Fruit fly (Drosophila melanogaster) whole organism, embryonic: ENCODE results near the gene CG14851.

ENCODE experiments used
- Asciz ChIP-seq: fragments of 200-800 bp; sonication (Bioruptor generic); optimal IDR thresholded peaks from 2 replicates; lab custom pipeline; 2017; ENCODE audit warnings: missing biosample characterization, mild to moderate bottlenecking, missing genetic modification characterization, missing genetic modification reagents
- Bteb2 ChIP-seq: fragments of 200-800 bp; sonication (Bioruptor generic); optimal IDR thresholded peaks from 2 replicates; lab custom pipeline; 2016; ENCODE audit warnings: missing biosample characterization, missing genetic modification characterization
- CG10979 ChIP-seq: fragments of 200-800 bp; sonication (Bioruptor generic); optimal IDR thresholded peaks from 2 replicates; lab custom pipeline; 2018; ENCODE audit warnings: missing biosample characterization, mild to moderate bottlenecking, missing genetic modification characterization, moderate library complexity
- CG11504 ChIP-seq: fragments of 200-800 bp; sonication (Bioruptor generic); optimal IDR thresholded peaks from 3 replicates; lab custom pipeline; 2019; ENCODE audit warnings: missing biosample characterization, mild to moderate bottlenecking, missing genetic modification characterization, moderate library complexity
- CG12391 ChIP-seq: fragments of 200-800 bp; sonication (Bioruptor generic); optimal IDR thresholded peaks from 3 replicates; lab custom pipeline; 2018; ENCODE audit warnings: missing biosample characterization, mild to moderate bottlenecking, missing genetic modification characterization, moderate library complexity
- CG13424 ChIP-seq: fragments of 200-800 bp; sonication (Bioruptor generic); optimal IDR thresholded peaks from 2 replicates; lab custom pipeline; 2019; ENCODE audit warnings: missing biosample characterization, mild to moderate bottlenecking, missing genetic modification characterization, moderate library complexity
- CG14667 ChIP-seq: fragments of 200-800 bp; sonication (Bioruptor generic); IDR thresholded peaks from 2 replicates; pipeline ENCODE4 v1.3.6; 2022; ENCODE audit warnings: missing biosample characterization, missing genetic modification characterization
- CG15269 ChIP-seq: fragments of 200-800 bp; sonication (Bioruptor generic); optimal IDR thresholded peaks from 2 replicates; lab custom pipeline; 2018; ENCODE audit warnings: missing biosample characterization, mild to moderate bottlenecking, missing genetic modification characterization, moderate library complexity
- CG17359 ChIP-seq: fragments of 200-800 bp; sonication (Bioruptor generic); optimal IDR thresholded peaks from 3 replicates; lab custom pipeline; 2018; ENCODE audit warnings: missing biosample characterization, mild to moderate bottlenecking, missing genetic modification characterization, moderate library complexity
- CG18262 ChIP-seq: fragments of 200-800 bp; optimal IDR thresholded peaks from 3 replicates; lab custom pipeline; 2019; ENCODE audit warnings: missing biosample characterization, mild to moderate bottlenecking, missing genetic modification characterization, moderate library complexity
- CG2678 ChIP-seq: fragments of 200-800 bp; sonication (Bioruptor generic); optimal IDR thresholded peaks from 3 replicates; lab custom pipeline; 2019; ENCODE audit warnings: missing biosample characterization, mild to moderate bottlenecking, missing genetic modification characterization, moderate library complexity
- CG2712 ChIP-seq: fragments of 200-800 bp; optimal IDR thresholded peaks from 3 replicates; lab custom pipeline; 2019; ENCODE audit warnings: missing biosample characterization, mild to moderate bottlenecking, missing genetic modification characterization, moderate library complexity
- CG31388 ChIP-seq: fragments of 200-800 bp; sonication (Bioruptor generic); optimal IDR thresholded peaks from 2 replicates; lab custom pipeline; 2016; ENCODE audit warnings: missing biosample characterization, missing genetic modification characterization
- CG3163 ChIP-seq: fragments of 200-800 bp; sonication (Bioruptor generic); optimal IDR thresholded peaks from 3 replicates; lab custom pipeline; 2016; ENCODE audit warnings: missing biosample characterization, missing genetic modification characterization
- CG3838 ChIP-seq: fragments of 200-800 bp; sonication (Bioruptor generic); optimal IDR thresholded peaks from 3 replicates; lab custom pipeline; 2016; ENCODE audit warnings: missing biosample characterization, missing genetic modification characterization
- CG3847 ChIP-seq: fragments of 200-800 bp; sonication (Bioruptor generic); IDR thresholded peaks from 2 replicates; pipeline ENCODE4 v1.3.6; 2022; ENCODE audit warnings: missing biosample characterization, missing genetic modification characterization
- CG8388 ChIP-seq: fragments of 200-800 bp; sonication (Bioruptor generic); optimal IDR thresholded peaks from 2 replicates; lab custom pipeline; 2019; ENCODE audit warnings: missing biosample characterization, mild to moderate bottlenecking, missing genetic modification characterization, moderate library complexity
- Dfd ChIP-seq, 2 experiments: fragments of >200 bp; optimal IDR thresholded peaks; 2 replicates each; lab custom pipeline; 2017; ENCODE audit warnings: missing biosample characterization in 2 of 2, missing genetic modification characterization in 2 of 2
- H15 ChIP-seq: fragments of 200-800 bp; sonication (Bioruptor generic); IDR thresholded peaks from 3 replicates; pipeline ENCODE4 v1.3.6; 2022; ENCODE audit warnings: missing biosample characterization, missing genetic modification characterization
- Max ChIP-seq: fragments of 200-800 bp; sonication (Bioruptor generic); optimal IDR thresholded peaks from 2 replicates; lab custom pipeline; 2016; ENCODE audit warnings: missing biosample characterization, mild to moderate bottlenecking, missing genetic modification characterization
- Med ChIP-seq: fragments of 200-800 bp; sonication (Bioruptor generic); peaks from one replicate; lab custom pipeline; 2016; ENCODE audit warnings: missing biosample characterization, missing genetic modification characterization, mild to moderate bottlenecking, inconsistent platforms, moderate library complexity
- Meics ChIP-seq: fragments of 200-800 bp; sonication (Bioruptor generic); optimal IDR thresholded peaks from 2 replicates; lab custom pipeline; 2017; ENCODE audit warnings: missing biosample characterization, mild to moderate bottlenecking, missing genetic modification characterization
- Oli ChIP-seq: fragments of 200-800 bp; sonication (Bioruptor generic); optimal IDR thresholded peaks from 2 replicates; lab custom pipeline; 2018; ENCODE audit warnings: missing biosample characterization, mild to moderate bottlenecking, missing genetic modification characterization, moderate library complexity
- PHDP ChIP-seq: fragments of 200-800 bp; sonication (Bioruptor generic); optimal IDR thresholded peaks from 3 replicates; lab custom pipeline; 2018; ENCODE audit warnings: missing biosample characterization, mild to moderate bottlenecking, missing genetic modification characterization, moderate library complexity
- Sox102F ChIP-seq: fragments of 200-800 bp; sonication (Bioruptor generic); optimal IDR thresholded peaks from 2 replicates; lab custom pipeline; 2018; ENCODE audit warnings: missing biosample characterization, mild to moderate bottlenecking, missing genetic modification characterization, moderate library complexity
- Trl ChIP-seq, 3 experiments: fragments of >200 bp in 2 of 3; fragments of 200-800 bp in 1 of 3; sonication (Bioruptor generic) in 1 of 3; optimal IDR thresholded peaks; 2 replicates in 1 of 3; 3 replicates in 2 of 3; lab custom pipeline; 2016 to 2017; ENCODE audit warnings: missing biosample characterization in 1 of 3, missing genetic modification characterization in 1 of 3
- bsh ChIP-seq, 2 experiments: fragments of 200-800 bp; sonication (Bioruptor generic); optimal IDR thresholded peaks; 2 replicates each; lab custom pipeline; 2017 to 2018; ENCODE audit warnings: mild to moderate bottlenecking in 2 of 2, missing biosample characterization in 2 of 2, missing genetic modification characterization in 2 of 2, moderate library complexity in 1 of 2
- cg ChIP-seq: fragments of 200-800 bp; sonication (Bioruptor generic); optimal IDR thresholded peaks from 3 replicates; lab custom pipeline; 2019; ENCODE audit warnings: missing biosample characterization, mild to moderate bottlenecking, missing genetic modification characterization, moderate library complexity
- gcm ChIP-seq: fragments of 200-800 bp; sonication (Bioruptor generic); optimal IDR thresholded peaks from 2 replicates; lab custom pipeline; 2019; ENCODE audit warnings: missing biosample characterization, mild to moderate bottlenecking, missing genetic modification characterization, moderate library complexity
- gem ChIP-seq: fragments of 200-800 bp; sonication (Bioruptor generic); optimal IDR thresholded peaks from 2 replicates; lab custom pipeline; 2019; ENCODE audit warnings: missing biosample characterization, mild to moderate bottlenecking, missing genetic modification characterization, moderate library complexity
- grau ChIP-seq: fragments of 200-800 bp; optimal IDR thresholded peaks from 3 replicates; lab custom pipeline; 2019; ENCODE audit warnings: missing biosample characterization, mild to moderate bottlenecking, missing genetic modification characterization, moderate library complexity
- gsb ChIP-seq: fragments of 200-800 bp; sonication (Bioruptor generic); IDR thresholded peaks from 2 replicates; pipeline ENCODE4 v1.3.6; 2022; ENCODE audit warnings: missing biosample characterization, missing genetic modification characterization
- inv ChIP-seq: fragments of 200-800 bp; sonication (Bioruptor generic); IDR thresholded peaks from 2 replicates; pipeline ENCODE4 v1.3.6; 2022; ENCODE audit warnings: missing biosample characterization, missing genetic modification characterization; ENCODE audit not compliant: partially characterized antibody
- ken ChIP-seq: fragments of 200-800 bp; sonication (Bioruptor generic); IDR thresholded peaks from 3 replicates; pipeline ENCODE4 v1.3.6; 2022; ENCODE audit warnings: missing biosample characterization, missing genetic modification characterization
- lov ChIP-seq, 2 experiments: fragments of 200-800 bp in 1 of 2; fragments of >200 bp in 1 of 2; sonication (Bioruptor generic) in 1 of 2; IDR thresholded peaks in 1 of 2; optimal IDR thresholded peaks in 1 of 2; 2 replicates in 1 of 2; 3 replicates in 1 of 2; pipeline versions ENCODE4 v1.3.6 to Lab custom; 2017 to 2022; ENCODE audit warnings: missing biosample characterization in 1 of 2, missing genetic modification characterization in 1 of 2
- mld ChIP-seq: fragments of 200-800 bp; sonication (Bioruptor generic); IDR thresholded peaks from 3 replicates; pipeline ENCODE4 v1.3.6; 2022; ENCODE audit warnings: missing biosample characterization, missing genetic modification characterization; ENCODE audit not compliant: partially characterized antibody
- odd ChIP-seq: fragments of 200-800 bp; sonication (Bioruptor generic); optimal IDR thresholded peaks from 2 replicates; lab custom pipeline; 2017; ENCODE audit warnings: missing biosample characterization, mild to moderate bottlenecking, missing genetic modification characterization
- pnt ChIP-seq: fragments of 200-800 bp; sonication (Bioruptor generic); optimal IDR thresholded peaks from 3 replicates; lab custom pipeline; 2016; ENCODE audit warnings: missing biosample characterization, missing genetic modification characterization
- run ChIP-seq: fragments of 200-800 bp; sonication (Bioruptor generic); optimal IDR thresholded peaks from 3 replicates; lab custom pipeline; 2018; ENCODE audit warnings: missing biosample characterization, mild to moderate bottlenecking, missing genetic modification characterization
- sd ChIP-seq: fragments of 200-800 bp; sonication (Bioruptor generic); optimal IDR thresholded peaks from 3 replicates; lab custom pipeline; 2018; ENCODE audit warnings: missing biosample characterization, mild to moderate bottlenecking, missing genetic modification characterization, moderate library complexity
- sens ChIP-seq: fragments of 200-800 bp; sonication (Bioruptor generic); peaks from one replicate; lab custom pipeline; 2016; ENCODE audit warnings: missing biosample characterization, missing genetic modification characterization
- unpg ChIP-seq: fragments of 200-800 bp; sonication (Bioruptor generic); optimal IDR thresholded peaks from 3 replicates; lab custom pipeline; 2018; ENCODE audit warnings: missing biosample characterization, mild to moderate bottlenecking, missing genetic modification characterization, moderate library complexity

CG14851 gene

dm6 chr3R:14577803-14578493 is 15.8 kb downstream of the CG14851 start (continued):
- peak; percentile 35 for TF ChIP-seq CG13424 (tag; lab: Kevin White, UChicago)
- TF ChIP-seq odd (GFP tag; lab: Kevin White, UChicago), result peak; percentile 18
- TF ChIP-seq Med (GFP tag; lab: Kevin White, UChicago), result no peak
- no peak for TF ChIP-seq gsb
- peak in 1 of 2 experiments; percentile 54 for TF ChIP-seq Dfd (GFP tag; optimal IDR thresholded peaks at IDR 0.05; lab: Kevin White, UChicago)
- no peak for TF ChIP-seq run (tag; lab: Kevin White, UChicago)
- peak; percentile 10 for TF ChIP-seq CG8388
- peak; percentile 39 for TF ChIP-seq unpg (GFP tag; lab: Kevin White, UChicago)
- no peak for TF ChIP-seq CG14667
- TF ChIP-seq CG2712 (tag; lab: Kevin White, UChicago), result peak; percentile 41
- peak; percentile 50 for TF ChIP-seq CG2678 (tag; lab: Kevin White, UChicago)
- peak; percentile 51 for TF ChIP-seq Oli (tag; lab: Kevin White, UChicago)
- TF ChIP-seq CG10979 (tag; lab: Kevin White, UChicago), result peak; percentile 14
- peak; percentile 63 for TF ChIP-seq gem
- peak; percentile 41 for TF ChIP-seq CG17359 (tag; lab: Kevin White, UChicago)
- TF ChIP-seq bsh (GFP tag; optimal IDR thresholded peaks at IDR 0.05; lab: Kevin White, UChicago), result peak in 1 of 2 experiments; percentile 30
- no peak for TF ChIP-seq pnt (GFP tag; lab: Kevin White, UChicago)
- TF ChIP-seq CG18262 (tag; lab: Kevin White, UChicago), result peak; percentile 44
- TF ChIP-seq CG12391, result peak; percentile 37
- peak; percentile 38 for TF ChIP-seq cg (GFP tag; lab: Kevin White, UChicago)
- 0 out of 3 replicates have a peak, but pooled peaks have one; percentile 34 for TF ChIP-seq mld (GFP tag; lab: Robert Waterston, UW)
- peak; percentile 26 for TF ChIP-seq PHDP (tag; lab: Kevin White, UChicago)
- TF ChIP-seq CG31388 (GFP tag; lab: Kevin White, UChicago), result no peak
- TF ChIP-seq grau (tag; lab: Kevin White, UChicago), result peak; percentile 44
- no peak for TF ChIP-seq CG3838 (GFP tag; lab: Kevin White, UChicago)
- TF ChIP-seq CG15269 (tag; lab: Kevin White, UChicago), result peak; percentile 29
- 0 out of 3 replicates have a peak, but pooled peaks have one; percentile 9 for TF ChIP-seq H15
- peak; percentile 57 for TF ChIP-seq Sox102F (GFP tag; lab: Kevin White, UChicago)
- peak; percentile 18 for TF ChIP-seq gcm
- 0 out of 2 replicates have a peak, but pooled peaks have one; percentile 6 for TF ChIP-seq CG3847 (GFP tag; lab: Robert Waterston, UW)
- no peak for TF ChIP-seq Bteb2
- no peak for TF ChIP-seq ken
- TF ChIP-seq CG11504, result peak; percentile 45
- peak; percentile 61 for TF ChIP-seq sens
- TF ChIP-seq Max (GFP tag; lab: Kevin White, UChicago), result no peak
- peak; percentile 5 for TF ChIP-seq Meics
- TF ChIP-seq lov (optimal IDR thresholded peaks at IDR 0.05; lab: Kevin White, UChicago), result no peak
- no peak for TF ChIP-seq lov (GFP tag; IDR thresholded peaks at IDR 0.05; lab: Robert Waterston, UW)

DNA sequence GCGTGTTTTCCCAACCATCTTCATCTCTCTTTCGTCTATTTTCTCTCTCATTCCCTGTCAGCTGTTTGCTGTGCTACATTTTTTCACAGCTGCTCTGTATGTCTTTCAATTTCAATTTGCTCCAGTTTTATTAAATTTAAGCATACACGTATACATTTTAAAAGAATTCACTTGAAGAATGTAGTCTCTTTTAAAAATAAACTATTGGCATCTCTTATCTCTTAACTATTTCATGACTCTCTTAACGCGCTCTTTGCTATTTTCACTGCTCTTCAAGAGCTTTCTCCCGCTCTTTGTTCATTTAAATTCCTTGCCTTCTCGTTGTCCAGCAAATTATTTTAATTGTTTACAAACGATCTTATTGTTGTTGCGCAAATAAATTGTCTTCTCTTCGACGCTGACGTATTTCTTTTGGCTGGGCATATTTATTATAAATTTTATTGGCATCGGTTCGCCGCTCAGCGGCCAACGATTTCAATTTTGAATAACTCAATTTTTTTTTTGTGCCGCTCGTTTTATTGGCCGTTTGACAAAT is 18.0 kb downstream of the CG14851 start:
- TF ChIP-seq CG14667, result no peak
- TF ChIP-seq Trl (optimal IDR thresholded peaks at IDR 0.05; lab: Kevin White, UChicago), result peak; percentile 64 to 78
- TF ChIP-seq Trl (GFP tag; optimal IDR thresholded peaks at IDR 0.05; lab: Kevin White, UChicago), result no peak
- no peak for TF ChIP-seq inv
- TF ChIP-seq CG3163 (GFP tag; lab: Kevin White, UChicago), result peak; percentile 88
- no peak for TF ChIP-seq Asciz
- peak; percentile 70 for TF ChIP-seq sd (tag; lab: Kevin White, UChicago)
